Fruit fly (Drosophila melanogaster) whole organism, embryonic: ENCODE data around the gene Osi16.

Experiments
- ATbp ChIP-seq: fragments of 200-800 bp; sonication (Bioruptor generic); optimal IDR thresholded peaks from 2 replicates; lab custom pipeline; 2017; ENCODE audit warnings: missing biosample characterization, mild to moderate bottlenecking, missing genetic modification characterization, missing genetic modification reagents
- Antp ChIP-seq: fragments of 200-800 bp; sonication (Bioruptor generic); optimal IDR thresholded peaks from 3 replicates; lab custom pipeline; 2016; ENCODE audit warnings: missing biosample characterization, missing genetic modification characterization
- CG10654 ChIP-seq: fragments of 200-800 bp; sonication (Bioruptor generic); optimal IDR thresholded peaks from 2 replicates; lab custom pipeline; 2016; ENCODE audit warnings: missing biosample characterization, missing genetic modification characterization
- CG13123 ChIP-seq: fragments of 200-800 bp; sonication (Bioruptor generic); optimal IDR thresholded peaks from 2 replicates; lab custom pipeline; 2016; ENCODE audit warnings: missing biosample characterization, missing genetic modification characterization
- CG13775 ChIP-seq: fragments of 200-800 bp; sonication (Bioruptor generic); optimal IDR thresholded peaks from 3 replicates; lab custom pipeline; 2017; ENCODE audit warnings: missing biosample characterization, mild to moderate bottlenecking, missing genetic modification characterization
- CG16863 ChIP-seq: fragments of 200-800 bp; sonication (Bioruptor generic); optimal IDR thresholded peaks from 3 replicates; lab custom pipeline; 2016; ENCODE audit warnings: missing biosample characterization, missing genetic modification characterization
- CG17359 ChIP-seq: fragments of 200-800 bp; sonication (Bioruptor generic); optimal IDR thresholded peaks from 3 replicates; lab custom pipeline; 2018; ENCODE audit warnings: missing biosample characterization, mild to moderate bottlenecking, missing genetic modification characterization, moderate library complexity
- CG17612 ChIP-seq: fragments of 200-800 bp; sonication (Bioruptor generic); IDR thresholded peaks from 2 replicates; pipeline ENCODE4 v1.3.6; 2022; ENCODE audit warnings: missing biosample characterization, missing genetic modification characterization
- CG1832 ChIP-seq: fragments of 200-800 bp; sonication (Bioruptor generic); optimal IDR thresholded peaks from 2 replicates; lab custom pipeline; 2017; ENCODE audit warnings: missing biosample characterization, mild to moderate bottlenecking, missing genetic modification characterization, inconsistent platforms
- CG2116 ChIP-seq: fragments of 200-800 bp; sonication (Bioruptor generic); optimal IDR thresholded peaks from 3 replicates; lab custom pipeline; 2018; ENCODE audit warnings: missing biosample characterization, mild to moderate bottlenecking, missing genetic modification characterization
- CG3065 ChIP-seq: fragments of 200-800 bp; sonication (Bioruptor generic); optimal IDR thresholded peaks from 2 replicates; lab custom pipeline; 2016; ENCODE audit warnings: missing biosample characterization, missing genetic modification characterization
- CG31441 ChIP-seq: fragments of 200-800 bp; sonication (Bioruptor generic); IDR thresholded peaks from 2 replicates; pipeline ENCODE4 v1.3.6; 2022; ENCODE audit warnings: missing biosample characterization, missing genetic modification characterization
- CG42726 ChIP-seq: fragments of 200-800 bp; sonication (Bioruptor generic); IDR thresholded peaks from 2 replicates; pipeline ENCODE4 v1.3.6; 2022; ENCODE audit warnings: missing biosample characterization, missing genetic modification characterization; ENCODE audit not compliant: partially characterized antibody
- CG4360 ChIP-seq: fragments of 200-800 bp; sonication (Bioruptor generic); IDR thresholded peaks from 2 replicates; pipeline ENCODE4 v1.3.6; 2022; ENCODE audit warnings: missing biosample characterization, missing genetic modification characterization
- CG5953 ChIP-seq: fragments of 200-800 bp; sonication (Bioruptor generic); IDR thresholded peaks from 2 replicates; pipeline ENCODE4 v1.3.6; 2022; ENCODE audit warnings: missing biosample characterization, missing genetic modification characterization
- CG6683 ChIP-seq: fragments of 200-800 bp; sonication (Bioruptor generic); optimal IDR thresholded peaks from 2 replicates; lab custom pipeline; 2017; ENCODE audit warnings: missing biosample characterization, mild to moderate bottlenecking, missing genetic modification characterization, missing genetic modification reagents
- CG8281 ChIP-seq: fragments of 200-800 bp; sonication (Bioruptor generic); optimal IDR thresholded peaks from 2 replicates; lab custom pipeline; 2018; ENCODE audit warnings: missing biosample characterization, mild to moderate bottlenecking, missing genetic modification characterization, moderate library complexity
- CkIIα-i1 ChIP-seq: fragments of 200-800 bp; sonication (Bioruptor generic); IDR thresholded peaks from 2 replicates; pipeline ENCODE4 v1.3.6; 2022; ENCODE audit warnings: missing biosample characterization, missing genetic modification characterization
- D19A ChIP-seq: fragments of 200-800 bp; optimal IDR thresholded peaks from 3 replicates; lab custom pipeline; 2019; ENCODE audit warnings: missing biosample characterization, mild to moderate bottlenecking, missing genetic modification characterization, moderate library complexity
- Hr3 ChIP-seq: fragments of 200-800 bp; sonication (Bioruptor generic); optimal IDR thresholded peaks from 3 replicates; lab custom pipeline; 2016; ENCODE audit warnings: missing biosample characterization, missing genetic modification characterization
- Jarid2 ChIP-seq: fragments of 200-800 bp; sonication (Bioruptor generic); optimal IDR thresholded peaks from 3 replicates; lab custom pipeline; 2017; ENCODE audit warnings: mild to moderate bottlenecking, missing biosample characterization, missing genetic modification reagents, missing genetic modification characterization
- MBD-R2 ChIP-seq: fragments of 200-800 bp; sonication (Bioruptor generic); IDR thresholded peaks from 2 replicates; pipeline ENCODE4 v1.3.6; 2022; ENCODE audit warnings: missing biosample characterization, missing genetic modification characterization
- Mad ChIP-seq: fragments of 200-800 bp; sonication (Bioruptor generic); optimal IDR thresholded peaks from 2 replicates; lab custom pipeline; 2016; ENCODE audit warnings: missing biosample characterization, missing genetic modification characterization
- Med ChIP-seq: fragments of 200-800 bp; sonication (Bioruptor generic); peaks from one replicate; lab custom pipeline; 2016; ENCODE audit warnings: missing biosample characterization, missing genetic modification characterization, mild to moderate bottlenecking, inconsistent platforms, moderate library complexity
- Mes4 ChIP-seq: fragments of 200-800 bp; sonication (Bioruptor generic); optimal IDR thresholded peaks from 2 replicates; lab custom pipeline; 2016; ENCODE audit warnings: missing biosample characterization, missing genetic modification characterization
- NFAT ChIP-seq: fragments of 200-800 bp; sonication (Bioruptor generic); IDR thresholded peaks from 2 replicates; pipeline ENCODE4 v1.3.6; 2022; ENCODE audit warnings: missing biosample characterization, missing genetic modification characterization
- Nf-YB ChIP-seq: fragments of 200-800 bp; sonication (Bioruptor generic); optimal IDR thresholded peaks from 3 replicates; lab custom pipeline; 2019; ENCODE audit warnings: missing biosample characterization, mild to moderate bottlenecking, missing genetic modification characterization, moderate library complexity
- Ptx1 ChIP-seq: fragments of 200-800 bp; sonication (Bioruptor generic); IDR thresholded peaks from 2 replicates; pipeline ENCODE4 v1.3.6; 2022; ENCODE audit warnings: missing biosample characterization, missing genetic modification characterization
- Rfx ChIP-seq: fragments of 200-800 bp; sonication (Bioruptor generic); IDR thresholded peaks from 2 replicates; pipeline ENCODE4 v1.3.6; 2022; ENCODE audit warnings: missing biosample characterization, missing genetic modification characterization
- Rx ChIP-seq: fragments of 200-800 bp; sonication (Bioruptor generic); IDR thresholded peaks from 2 replicates; pipeline ENCODE4 v1.3.6; 2022; ENCODE audit warnings: missing biosample characterization, missing genetic modification characterization
- Scr ChIP-seq: fragments of 200-800 bp; sonication (Bioruptor generic); IDR thresholded peaks from 2 replicates; pipeline ENCODE4 v1.3.6; 2022; ENCODE audit warnings: missing biosample characterization, missing genetic modification characterization; ENCODE audit not compliant: partially characterized antibody
- Taf1 ChIP-seq: fragments of 200-800 bp; sonication (Bioruptor generic); IDR thresholded peaks from 2 replicates; pipeline ENCODE4 v1.3.6; 2022; ENCODE audit warnings: missing biosample characterization, missing genetic modification characterization
- abd-A ChIP-seq: fragments of 200-800 bp; sonication (Bioruptor generic); optimal IDR thresholded peaks from 3 replicates; lab custom pipeline; 2019; ENCODE audit warnings: missing biosample characterization, mild to moderate bottlenecking, missing genetic modification characterization, moderate library complexity
- amos ChIP-seq: fragments of 200-800 bp; sonication (Bioruptor generic); IDR thresholded peaks from 2 replicates; pipeline ENCODE4 v1.3.6; 2022; ENCODE audit warnings: missing biosample characterization, missing genetic modification characterization; ENCODE audit not compliant: partially characterized antibody
- ash1 ChIP-seq: fragments of 200-800 bp; sonication (Bioruptor generic); optimal IDR thresholded peaks from 2 replicates; lab custom pipeline; 2018; ENCODE audit warnings: missing biosample characterization, mild to moderate bottlenecking, missing genetic modification characterization
- bowl ChIP-seq: fragments of 200-800 bp; sonication (Bioruptor generic); IDR thresholded peaks from 2 replicates; pipeline ENCODE4 v1.3.6; 2022; ENCODE audit warnings: missing biosample characterization, missing genetic modification characterization
- cg ChIP-seq: fragments of 200-800 bp; sonication (Bioruptor generic); optimal IDR thresholded peaks from 3 replicates; lab custom pipeline; 2019; ENCODE audit warnings: missing biosample characterization, mild to moderate bottlenecking, missing genetic modification characterization, moderate library complexity
- dati ChIP-seq: fragments of 200-800 bp; sonication (Bioruptor generic); IDR thresholded peaks from 2 replicates; pipeline ENCODE4 v1.3.6; 2022; ENCODE audit warnings: missing biosample characterization, missing genetic modification characterization
- dm ChIP-seq: fragments of 200-800 bp; sonication (Bioruptor generic); optimal IDR thresholded peaks from 3 replicates; lab custom pipeline; 2016; ENCODE audit warnings: missing biosample characterization, missing genetic modification characterization
- eve ChIP-seq, 2 experiments: fragments of >200 bp; optimal IDR thresholded peaks; 2 replicates each; lab custom pipeline; 2017; ENCODE audit warnings: missing biosample characterization in 2 of 2, missing genetic modification characterization in 2 of 2
- hb ChIP-seq: fragments of 200-800 bp; sonication (Bioruptor generic); IDR thresholded peaks from 3 replicates; pipeline ENCODE4 v1.3.6; 2022; ENCODE audit warnings: missing biosample characterization, missing genetic modification characterization; ENCODE audit not compliant: partially characterized antibody
- kah ChIP-seq: fragments of 200-800 bp; sonication (Bioruptor generic); optimal IDR thresholded peaks from 2 replicates; lab custom pipeline; 2018; ENCODE audit warnings: missing biosample characterization, mild to moderate bottlenecking, missing genetic modification characterization
- lmd ChIP-seq: fragments of 200-800 bp; sonication (Bioruptor generic); IDR thresholded peaks from 2 replicates; pipeline ENCODE4 v1.3.6; 2022; ENCODE audit warnings: missing biosample characterization, missing genetic modification characterization
- maf-S ChIP-seq: fragments of 200-800 bp; sonication (Bioruptor generic); optimal IDR thresholded peaks from 2 replicates; lab custom pipeline; 2016; ENCODE audit warnings: missing biosample characterization, missing genetic modification characterization
- nerfin-2 ChIP-seq: fragments of 200-800 bp; sonication (Bioruptor generic); IDR thresholded peaks from 2 replicates; pipeline ENCODE4 v1.3.6; 2022; ENCODE audit warnings: missing biosample characterization, missing genetic modification characterization; ENCODE audit not compliant: partially characterized antibody
- onecut ChIP-seq: fragments of 200-800 bp; sonication (Bioruptor generic); IDR thresholded peaks from 2 replicates; pipeline ENCODE4 v1.3.6; 2022; ENCODE audit warnings: missing biosample characterization, missing genetic modification characterization
- repo ChIP-seq: fragments of 200-800 bp; sonication (Bioruptor generic); optimal IDR thresholded peaks from 2 replicates; lab custom pipeline; 2016; ENCODE audit warnings: missing biosample characterization, missing genetic modification characterization
- ro ChIP-seq: fragments of 200-800 bp; sonication (Bioruptor generic); IDR thresholded peaks from 2 replicates; pipeline ENCODE4 v1.3.6; 2022; ENCODE audit warnings: missing biosample characterization, missing genetic modification characterization
- sob ChIP-seq: fragments of 200-800 bp; sonication (Bioruptor generic); IDR thresholded peaks from 2 replicates; pipeline ENCODE4 v1.3.6; 2022; ENCODE audit warnings: missing biosample characterization, missing genetic modification characterization
- ssp ChIP-seq: fragments of 200-800 bp; sonication (Bioruptor generic); IDR thresholded peaks from 2 replicates; pipeline ENCODE4 v1.3.6; 2022; ENCODE audit warnings: missing biosample characterization, missing genetic modification characterization
- tup ChIP-seq: fragments of 200-800 bp; sonication (Bioruptor generic); optimal IDR thresholded peaks from 2 replicates; lab custom pipeline; 2016; ENCODE audit warnings: missing biosample characterization, mild to moderate bottlenecking, missing genetic modification characterization, moderate library complexity
- usp ChIP-seq: fragments of >200 bp; optimal IDR thresholded peaks from 2 replicates; lab custom pipeline; 2017; ENCODE audit warnings: missing biosample characterization, missing genetic modification characterization

Osi16 gene

DNA sequence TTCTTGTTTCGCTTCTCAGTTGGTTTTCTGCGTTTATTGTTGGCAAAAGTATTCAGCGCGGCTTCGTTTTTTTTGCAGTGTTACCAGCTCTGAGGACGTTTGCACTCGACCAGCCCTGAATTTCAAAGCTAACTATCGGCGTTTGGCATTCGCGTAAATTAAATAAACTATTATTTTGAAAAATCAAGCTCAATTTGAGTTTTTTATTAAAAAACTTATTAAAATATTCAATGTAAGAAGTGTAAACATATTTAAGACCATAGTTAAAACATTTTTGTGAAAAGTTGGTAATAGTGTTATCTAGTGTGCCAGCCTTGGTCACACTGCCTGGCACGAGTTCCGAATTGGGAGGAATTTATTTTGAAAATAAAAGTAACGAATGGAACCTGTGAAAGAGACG, 40.8 kb downstream of the Osi16 start, which contains the start of the genes SmD2 and CG18048 (continued):
- TF ChIP-seq dm (GFP tag; lab: Kevin White, UChicago) (peak; percentile 68), Mes4 (GFP tag; lab: Kevin White, UChicago) (no peak), lmd (GFP tag; lab: Robert Waterston, UW) (no peak), CG31441 (GFP tag; lab: Robert Waterston, UW) (peak; percentile 33; the same call in 1 of the 2 replicates), sob (no peak), dati (no peak), CG3065 (GFP tag; lab: Kevin White, UChicago) (no peak), CG17612 (GFP tag; lab: Robert Waterston, UW) (no peak), MBD-R2 (GFP tag; lab: Robert Waterston, UW) (peak; percentile 92), tup (GFP tag; lab: Kevin White, UChicago) (no peak), ATbp (GFP tag; lab: Kevin White, UChicago) (no peak), kah (GFP tag; lab: Kevin White, UChicago) (no peak), CkIIα-i1 (GFP tag; lab: Robert Waterston, UW) (no peak), CG8281 (no peak), CG2116 (peak; percentile 59), ash1 (GFP tag; lab: Kevin White, UChicago) (no peak), CG5953 (GFP tag; lab: Robert Waterston, UW) (no peak), repo (GFP tag; lab: Kevin White, UChicago) (no peak), CG4360 (GFP tag; lab: Robert Waterston, UW) (no peak), Antp (no peak), Nf-YB (GFP tag; lab: Kevin White, UChicago) (no peak), CG13775 (GFP tag; lab: Kevin White, UChicago) (peak; percentile 27), Rfx (GFP tag; lab: Robert Waterston, UW) (no peak), onecut (GFP tag; lab: Robert Waterston, UW) (no peak), ssp (GFP tag; lab: Robert Waterston, UW) (no peak; the same call in 1 of the 2 replicates), usp (no peak), D19A (tag; lab: Kevin White, UChicago) (no peak), hb (peak; percentile 57; the same call in 1 of the 3 replicates), amos (GFP tag; lab: Robert Waterston, UW) (peak; percentile 75), Ptx1 (GFP tag; lab: Robert Waterston, UW) (no peak), cg (GFP tag; lab: Kevin White, UChicago) (no peak), Scr (peak; percentile 82), nerfin-2 (GFP tag; lab: Robert Waterston, UW) (peak; percentile 54; the same call in 1 of the 2 replicates), bowl (GFP tag; lab: Robert Waterston, UW) (no peak), CG42726 (peak; percentile 39; the same call in 1 of the 2 replicates), NFAT (no peak), Jarid2 (GFP tag; lab: Kevin White, UChicago) (no peak), Rx (GFP tag; lab: Robert Waterston, UW) (no peak), CG6683 (GFP tag; lab: Kevin White, UChicago) (no peak), maf-S (GFP tag; lab: Kevin White, UChicago) (no peak), CG10654 (no peak), eve (GFP tag; optimal IDR thresholded peaks at IDR 0.05; lab: Kevin White, UChicago) (no peak), abd-A (tag; lab: Kevin White, UChicago) (no peak), CG1832 (no peak), CG16863 (GFP tag; lab: Kevin White, UChicago) (no peak), Mad (GFP tag; lab: Kevin White, UChicago) (no peak), ro (GFP tag; lab: Robert Waterston, UW) (no peak), Hr3 (GFP tag; lab: Kevin White, UChicago) (no peak), CG13123 (GFP tag; lab: Kevin White, UChicago) (peak; percentile 5), Med (peak; percentile 10), Taf1 (GFP tag; lab: Robert Waterston, UW) (no peak), CG17359 (tag; lab: Kevin White, UChicago) (no peak)
